Fruit fly (Drosophila melanogaster) whole organism, embryonic: ENCODE results near the gene CG1979.
A peak's percentile ranks its signal among the peaks of the same experiment; 100 is the strongest.

Experiments
- Atf6 ChIP-seq: fragments of 200-800 bp; sonication (Bioruptor generic); IDR thresholded peaks from 2 replicates; pipeline ENCODE4 v1.3.6; 2022; ENCODE audit warnings: missing biosample characterization, missing genetic modification characterization
- CG10366 ChIP-seq: fragments of 200-800 bp; sonication (Bioruptor generic); IDR thresholded peaks from 2 replicates; pipeline ENCODE4 v1.3.6; 2022; ENCODE audit warnings: missing biosample characterization, missing genetic modification characterization
- CG10543 ChIP-seq: fragments of 200-800 bp; sonication (Bioruptor generic); optimal IDR thresholded peaks from 3 replicates; lab custom pipeline; 2017; ENCODE audit warnings: missing biosample characterization, mild to moderate bottlenecking, missing genetic modification characterization, moderate library complexity
- CG12155 ChIP-seq: fragments of 200-800 bp; sonication (Bioruptor generic); optimal IDR thresholded peaks from 3 replicates; lab custom pipeline; 2016; ENCODE audit warnings: missing biosample characterization, missing genetic modification characterization
- CG12236 ChIP-seq: fragments of 200-800 bp; sonication (Bioruptor generic); optimal IDR thresholded peaks from 2 replicates; lab custom pipeline; 2016; ENCODE audit warnings: missing biosample characterization, missing genetic modification characterization
- CG12391 ChIP-seq: fragments of 200-800 bp; sonication (Bioruptor generic); optimal IDR thresholded peaks from 3 replicates; lab custom pipeline; 2018; ENCODE audit warnings: missing biosample characterization, mild to moderate bottlenecking, missing genetic modification characterization, moderate library complexity
- CG14710 ChIP-seq: fragments of 200-800 bp; sonication (Bioruptor generic); optimal IDR thresholded peaks from 3 replicates; lab custom pipeline; 2019; ENCODE audit warnings: missing biosample characterization, mild to moderate bottlenecking, missing genetic modification characterization, moderate library complexity
- CG14860 ChIP-seq: fragments of 200-800 bp; sonication (Bioruptor generic); IDR thresholded peaks from 3 replicates; pipeline ENCODE4 v1.3.6; 2022; ENCODE audit warnings: missing biosample characterization, missing genetic modification characterization; ENCODE audit not compliant: partially characterized antibody
- CG1529 ChIP-seq: fragments of 200-800 bp; sonication (Bioruptor generic); optimal IDR thresholded peaks from 3 replicates; lab custom pipeline; 2018; ENCODE audit warnings: missing biosample characterization, missing genetic modification characterization
- CG15514 ChIP-seq: fragments of 200-800 bp; sonication (Bioruptor generic); optimal IDR thresholded peaks from 3 replicates; lab custom pipeline; 2017; ENCODE audit warnings: missing biosample characterization, missing genetic modification characterization, mild to moderate bottlenecking, moderate library complexity, missing genetic modification reagents
- CG17328 ChIP-seq: fragments of 200-800 bp; sonication (Bioruptor generic); IDR thresholded peaks from 2 replicates; pipeline ENCODE4 v1.3.6; 2022; ENCODE audit warnings: missing biosample characterization, missing genetic modification characterization
- CG17361 ChIP-seq: fragments of 200-800 bp; sonication (Bioruptor generic); IDR thresholded peaks from 3 replicates; pipeline ENCODE4 v1.3.6; 2022; ENCODE audit warnings: missing biosample characterization, missing genetic modification characterization
- CG1792 ChIP-seq: fragments of 200-800 bp; sonication (Bioruptor generic); optimal IDR thresholded peaks from 2 replicates; lab custom pipeline; 2016; ENCODE audit warnings: missing biosample characterization, missing genetic modification characterization
- CG34422 ChIP-seq: fragments of 200-800 bp; sonication (Bioruptor generic); IDR thresholded peaks from 3 replicates; pipeline ENCODE4 v1.3.6; 2022; ENCODE audit warnings: missing biosample characterization, missing genetic modification characterization
- CG43689 ChIP-seq: fragments of 200-800 bp; sonication (Bioruptor generic); IDR thresholded peaks from 2 replicates; pipeline ENCODE4 v1.3.6; 2022; ENCODE audit warnings: missing biosample characterization, missing genetic modification characterization
- CG4820 ChIP-seq: fragments of 200-800 bp; sonication (Bioruptor generic); optimal IDR thresholded peaks from 3 replicates; lab custom pipeline; 2016; ENCODE audit warnings: missing biosample characterization, missing genetic modification characterization
- CG8359 ChIP-seq: fragments of 200-800 bp; sonication (Bioruptor generic); optimal IDR thresholded peaks from 2 replicates; lab custom pipeline; 2017; ENCODE audit warnings: missing biosample characterization, mild to moderate bottlenecking, missing genetic modification characterization, borderline replicate concordance
- CG8924 ChIP-seq: fragments of 200-800 bp; optimal IDR thresholded peaks from 3 replicates; lab custom pipeline; 2019; ENCODE audit warnings: missing biosample characterization, mild to moderate bottlenecking, missing genetic modification characterization, moderate library complexity
- CG9876 ChIP-seq: fragments of 200-800 bp; sonication (Bioruptor generic); optimal IDR thresholded peaks from 2 replicates; lab custom pipeline; 2016; ENCODE audit warnings: missing biosample characterization, missing genetic modification characterization
- CG9932 ChIP-seq: fragments of 200-800 bp; sonication (Bioruptor generic); IDR thresholded peaks from 2 replicates; pipeline ENCODE4 v1.3.6; 2022; ENCODE audit warnings: missing biosample characterization, missing genetic modification characterization
- CoRest ChIP-seq: fragments of 200-800 bp; sonication (Bioruptor generic); optimal IDR thresholded peaks from 3 replicates; lab custom pipeline; 2018; ENCODE audit warnings: missing biosample characterization, mild to moderate bottlenecking, missing genetic modification characterization, moderate library complexity
- Dip2 ChIP-seq: fragments of 200-800 bp; sonication (Bioruptor generic); IDR thresholded peaks from 2 replicates; pipeline ENCODE4 v1.3.6; 2022; ENCODE audit warnings: missing biosample characterization, missing genetic modification characterization
- Ets65A ChIP-seq: fragments of 200-800 bp; sonication (Bioruptor generic); peaks from one replicate; lab custom pipeline; 2016; ENCODE audit warnings: missing biosample characterization, missing genetic modification characterization
- HmgZ ChIP-seq: fragments of 200-800 bp; sonication (Bioruptor generic); optimal IDR thresholded peaks from 2 replicates; lab custom pipeline; 2018; ENCODE audit warnings: missing biosample characterization, mild to moderate bottlenecking, missing genetic modification characterization
- Hr51 ChIP-seq, 2 experiments: fragments of 200-800 bp; sonication (Bioruptor generic); optimal IDR thresholded peaks; 2 replicates in 1 of 2; 3 replicates in 1 of 2; lab custom pipeline; 2016 to 2018; ENCODE audit warnings: missing biosample characterization in 2 of 2, missing genetic modification characterization in 2 of 2, mild to moderate bottlenecking in 1 of 2, moderate library complexity in 1 of 2
- Lpt ChIP-seq: fragments of >200 bp; optimal IDR thresholded peaks from 2 replicates; lab custom pipeline; 2018; ENCODE audit warnings: missing biosample characterization, missing genetic modification characterization
- MBD-R2 ChIP-seq: fragments of 200-800 bp; sonication (Bioruptor generic); IDR thresholded peaks from 2 replicates; pipeline ENCODE4 v1.3.6; 2022; ENCODE audit warnings: missing biosample characterization, missing genetic modification characterization
- MESR4 ChIP-seq: fragments of 200-800 bp; sonication (Bioruptor generic); optimal IDR thresholded peaks from 2 replicates; lab custom pipeline; 2018; ENCODE audit warnings: missing biosample characterization, mild to moderate bottlenecking, missing genetic modification characterization, moderate library complexity
- Max ChIP-seq: fragments of 200-800 bp; sonication (Bioruptor generic); optimal IDR thresholded peaks from 2 replicates; lab custom pipeline; 2016; ENCODE audit warnings: missing biosample characterization, mild to moderate bottlenecking, missing genetic modification characterization
- Meics ChIP-seq: fragments of 200-800 bp; sonication (Bioruptor generic); optimal IDR thresholded peaks from 2 replicates; lab custom pipeline; 2017; ENCODE audit warnings: missing biosample characterization, mild to moderate bottlenecking, missing genetic modification characterization
- Mrtf ChIP-seq: fragments of 200-800 bp; sonication (Bioruptor generic); IDR thresholded peaks from 3 replicates; pipeline ENCODE4 v1.3.6; 2022; ENCODE audit warnings: missing biosample characterization, missing genetic modification characterization
- Pdp1 ChIP-seq, 2 experiments: fragments of 200-800 bp; sonication (Bioruptor generic); optimal IDR thresholded peaks; 3 replicates each; lab custom pipeline; 2016; ENCODE audit warnings: missing biosample characterization in 2 of 2, missing genetic modification characterization in 2 of 2, mild to moderate bottlenecking in 1 of 2, moderate library complexity in 1 of 2
- Side ChIP-seq: fragments of 200-800 bp; sonication (Bioruptor generic); optimal IDR thresholded peaks from 2 replicates; lab custom pipeline; 2016; ENCODE audit warnings: missing biosample characterization, missing genetic modification characterization
- Sin3A ChIP-seq: fragments of >200 bp; optimal IDR thresholded peaks from 2 replicates; lab custom pipeline; 2018
- Sry-δ ChIP-seq: fragments of 200-800 bp; sonication (Bioruptor generic); optimal IDR thresholded peaks from 2 replicates; lab custom pipeline; 2016; ENCODE audit warnings: missing biosample characterization, missing genetic modification characterization
- Xbp1 ChIP-seq: fragments of 200-800 bp; sonication (Bioruptor generic); optimal IDR thresholded peaks from 3 replicates; lab custom pipeline; 2016; ENCODE audit warnings: missing biosample characterization, mild to moderate bottlenecking, missing genetic modification characterization
- cwo ChIP-seq: fragments of 200-800 bp; sonication (Bioruptor generic); optimal IDR thresholded peaks from 3 replicates; lab custom pipeline; 2017; ENCODE audit warnings: missing biosample characterization, missing genetic modification characterization, mild to moderate bottlenecking, moderate library complexity, missing genetic modification reagents
- dmrt11E ChIP-seq: fragments of 200-800 bp; sonication (Bioruptor generic); optimal IDR thresholded peaks from 3 replicates; lab custom pipeline; 2018; ENCODE audit warnings: missing biosample characterization, mild to moderate bottlenecking, missing genetic modification characterization, moderate library complexity
- ewg ChIP-seq: fragments of 200-800 bp; sonication (Bioruptor generic); optimal IDR thresholded peaks from 3 replicates; lab custom pipeline; 2017; ENCODE audit warnings: mild to moderate bottlenecking, missing biosample characterization, missing genetic modification reagents, missing genetic modification characterization
- ind ChIP-seq: fragments of 200-800 bp; sonication (Bioruptor generic); optimal IDR thresholded peaks from 3 replicates; lab custom pipeline; 2016; ENCODE audit warnings: missing biosample characterization, missing genetic modification characterization
- lbe ChIP-seq: fragments of 200-800 bp; sonication (Bioruptor generic); optimal IDR thresholded peaks from 2 replicates; lab custom pipeline; 2016; ENCODE audit warnings: missing biosample characterization, mild to moderate bottlenecking, missing genetic modification characterization
- maf-S ChIP-seq: fragments of 200-800 bp; sonication (Bioruptor generic); optimal IDR thresholded peaks from 2 replicates; lab custom pipeline; 2016; ENCODE audit warnings: missing biosample characterization, missing genetic modification characterization
- mam ChIP-seq: fragments of 200-800 bp; sonication (Bioruptor generic); optimal IDR thresholded peaks from 3 replicates; lab custom pipeline; 2016; ENCODE audit warnings: missing biosample characterization, missing genetic modification characterization
- mirr ChIP-seq: fragments of 200-800 bp; sonication (Bioruptor generic); optimal IDR thresholded peaks from 3 replicates; lab custom pipeline; 2018; ENCODE audit warnings: missing biosample characterization, mild to moderate bottlenecking, missing genetic modification characterization
- nmo ChIP-seq: fragments of 200-800 bp; sonication (Bioruptor generic); optimal IDR thresholded peaks from 2 replicates; lab custom pipeline; 2018; ENCODE audit warnings: missing biosample characterization, mild to moderate bottlenecking, missing genetic modification characterization, moderate library complexity
- otp ChIP-seq: fragments of 200-800 bp; sonication (Bioruptor generic); IDR thresholded peaks from 3 replicates; pipeline ENCODE4, ENCODE4 v1.3.6; 2022; ENCODE audit warnings: missing biosample characterization, missing genetic modification characterization
- p53 ChIP-seq: fragments of 200-800 bp; sonication (Bioruptor generic); optimal IDR thresholded peaks from 2 replicates; lab custom pipeline; 2016; ENCODE audit warnings: missing biosample characterization, missing genetic modification characterization
- pros ChIP-seq: fragments of 200-800 bp; sonication (Bioruptor generic); optimal IDR thresholded peaks from 3 replicates; lab custom pipeline; 2019; ENCODE audit warnings: missing biosample characterization, mild to moderate bottlenecking, missing genetic modification characterization, moderate library complexity
- row ChIP-seq: fragments of 200-800 bp; sonication (Bioruptor generic); IDR thresholded peaks from 3 replicates; pipeline ENCODE4 v1.3.6; 2022; ENCODE audit warnings: missing biosample characterization, missing genetic modification characterization
- sens ChIP-seq: fragments of 200-800 bp; sonication (Bioruptor generic); peaks from one replicate; lab custom pipeline; 2016; ENCODE audit warnings: missing biosample characterization, missing genetic modification characterization
- stwl ChIP-seq: fragments of 200-800 bp; sonication (Bioruptor generic); optimal IDR thresholded peaks from 3 replicates; lab custom pipeline; 2018; ENCODE audit warnings: missing biosample characterization, mild to moderate bottlenecking, missing genetic modification characterization, moderate library complexity
- toy ChIP-seq: fragments of 200-800 bp; sonication (Bioruptor generic); IDR thresholded peaks from 2 replicates; pipeline ENCODE4 v1.3.6; 2022; ENCODE audit warnings: missing biosample characterization, missing genetic modification characterization

The CG1979 gene

dm6 chr3R:7093592-7093991 lies 39.2 kb downstream of the CG1979 start (continued):
- TF ChIP-seq CG9932 (peak; percentile 60; the same call in 1 of the 2 replicates), MBD-R2 (GFP tag; lab: Robert Waterston, UW) (peak; percentile 70), Ets65A (GFP tag; lab: Kevin White, UChicago) (no peak), CG14710 (tag; lab: Kevin White, UChicago) (peak; percentile 30), CG15514 (GFP tag; lab: Kevin White, UChicago) (peak; percentile 95), CG17328 (GFP tag; lab: Robert Waterston, UW) (no peak), MESR4 (GFP tag; lab: Kevin White, UChicago) (no peak), maf-S (GFP tag; lab: Kevin White, UChicago) (no peak), CG12391 (tag; lab: Kevin White, UChicago) (peak; percentile 47), CG17361 (GFP tag; lab: Robert Waterston, UW) (peak; percentile 42; the same call in 1 of the 3 replicates), CG8359 (no peak), CG12155 (GFP tag; lab: Kevin White, UChicago) (no peak), CG12236 (GFP tag; lab: Kevin White, UChicago) (no peak), CG8924 (tag; lab: Kevin White, UChicago) (peak; percentile 1), pros (GFP tag; lab: Kevin White, UChicago) (no peak), row (GFP tag; lab: Robert Waterston, UW) (peak; percentile 91), Meics (GFP tag; lab: Kevin White, UChicago) (no peak), ind (no peak), Side (GFP tag; lab: Kevin White, UChicago) (no peak), Sry-δ (peak; percentile 60), toy (GFP tag; lab: Robert Waterston, UW) (no peak), CG14860 (GFP tag; lab: Robert Waterston, UW) (peak; percentile 10; the same call in 1 of the 3 replicates), CG4820 (GFP tag; lab: Kevin White, UChicago) (no peak), cwo (no peak), mirr (GFP tag; lab: Kevin White, UChicago) (no peak), stwl (tag; lab: Kevin White, UChicago) (peak; percentile 50), Lpt (no peak), Hr51 (GFP tag; optimal IDR thresholded peaks at IDR 0.05; lab: Kevin White, UChicago) (no peak), dmrt11E (tag; lab: Kevin White, UChicago) (peak; percentile 18), Dip2 (GFP tag; lab: Robert Waterston, UW) (no peak), CoRest (tag; lab: Kevin White, UChicago) (peak; percentile 35), Pdp1 (GFP tag; optimal IDR thresholded peaks at IDR 0.05; lab: Kevin White, UChicago) (no peak), CG34422 (GFP tag; lab: Robert Waterston, UW) (0 out of 3 replicates have a peak, but pooled peaks have one; percentile 32), otp (GFP tag; lab: Robert Waterston, UW) (no peak), sens (GFP tag; lab: Kevin White, UChicago) (peak; percentile 80), mam (GFP tag; lab: Kevin White, UChicago) (peak; percentile 10), lbe (GFP tag; lab: Kevin White, UChicago) (no peak), Mrtf (GFP tag; lab: Robert Waterston, UW) (no peak), CG9876 (no peak), p53 (GFP tag; lab: Kevin White, UChicago) (no peak), Max (peak; percentile 24), nmo (GFP tag; lab: Kevin White, UChicago) (peak; percentile 32), CG10543 (GFP tag; lab: Kevin White, UChicago) (no peak), CG1792 (no peak), Atf6 (GFP tag; lab: Robert Waterston, UW) (0 out of 2 replicates have a peak, but pooled peaks have one; percentile 20), Xbp1 (GFP tag; lab: Kevin White, UChicago) (no peak), CG1529 (GFP tag; lab: Kevin White, UChicago) (no peak), CG43689 (GFP tag; lab: Robert Waterston, UW) (no peak), CG10366 (GFP tag; lab: Robert Waterston, UW) (peak; percentile 16; the same call in 1 of the 2 replicates), HmgZ (tag; lab: Kevin White, UChicago) (peak; percentile 14), Sin3A (lab: Kevin White, UChicago) (no peak), ewg (GFP tag; lab: Kevin White, UChicago) (no peak)
